Worm (Caenorhabditis elegans): ENCODE results near the gene M03B6.4.

ce11 chrX:13900047-13900446, 41.4 kb downstream of the M03B6.4 start, which contains the start of gene sra-38:
- TF ChIP-seq fos-1 (tag; optimal IDR thresholded peaks at IDR 0.05) (no peak), nhr-237 (tag; optimal IDR thresholded peaks at IDR 0.05) (no peak), snpc-4 (tag; optimal IDR thresholded peaks at IDR 0.05) (no peak), nfya-1 (tag; optimal IDR thresholded peaks at IDR 0.05; ENCODE audit: insufficient read depth) (no peak), nhr-11 (tag; optimal IDR thresholded peaks at IDR 0.05) (no peak)
